Worm (Caenorhabditis elegans) whole organism, mixed stage, embryonic: Measurements from ENCODE around the gene C44B7.5.

Experiments
- M03D4.4 ChIP-seq: sonication (generic microtip); optimal IDR thresholded peaks from 2 replicates; lab custom pipeline; 2017; ENCODE audit warnings: mild to moderate bottlenecking, missing genetic modification characterization, missing compliant biosample characterization
- bed-3 ChIP-seq: fragments of 200-800 bp; sonication (Bioruptor generic); optimal IDR thresholded peaks from 3 replicates; lab custom pipeline; 2018; ENCODE audit warnings: mild to moderate bottlenecking, missing genetic modification characterization, moderate library complexity, missing compliant biosample characterization
- blmp-1 ChIP-seq: fragments of 150-350 bp; optimal IDR thresholded peaks from 2 replicates; lab custom pipeline; 2014; ENCODE audit warnings: missing biosample characterization, missing genetic modification characterization
- ceh-39 ChIP-seq: fragments of 150-350 bp; optimal IDR thresholded peaks from 2 replicates; lab custom pipeline; 2014; ENCODE audit warnings: missing biosample characterization, missing genetic modification characterization
- ceh-43 ChIP-seq: fragments of 200-800 bp; sonication (Bioruptor generic); optimal IDR thresholded peaks from 2 replicates; lab custom pipeline; 2018; ENCODE audit warnings: mild to moderate bottlenecking, missing genetic modification characterization, moderate library complexity, missing compliant biosample characterization
- ceh-83 ChIP-seq: fragments of 200-800 bp; sonication (Bioruptor generic); optimal IDR thresholded peaks from 2 replicates; lab custom pipeline; 2018; ENCODE audit warnings: mild to moderate bottlenecking, missing genetic modification characterization, missing compliant biosample characterization
- ces-1 ChIP-seq: fragments of 150-350 bp; optimal IDR thresholded peaks from 2 replicates; lab custom pipeline; 2014; ENCODE audit warnings: missing biosample characterization, missing genetic modification reagents, missing genetic modification characterization
- cnd-1 ChIP-seq: fragments of 200-800 bp; sonication (Bioruptor generic); optimal IDR thresholded peaks from 2 replicates; lab custom pipeline; 2018; ENCODE audit warnings: mild to moderate bottlenecking, missing genetic modification characterization, missing compliant biosample characterization
- drap-1 ChIP-seq: fragments of 200-800 bp; sonication (Bioruptor generic); optimal IDR thresholded peaks from 3 replicates; lab custom pipeline; 2018; ENCODE audit warnings: mild to moderate bottlenecking, missing genetic modification characterization, missing compliant biosample characterization
- elt-3 ChIP-seq: fragments of 150-350 bp; optimal IDR thresholded peaks from 2 replicates; lab custom pipeline; 2014; ENCODE audit warnings: missing biosample characterization, missing genetic modification characterization
- flh-1 ChIP-seq: fragments of 200-800 bp; sonication (Bioruptor generic); optimal IDR thresholded peaks from 2 replicates; lab custom pipeline; 2018; ENCODE audit warnings: mild to moderate bottlenecking, missing genetic modification characterization, moderate library complexity, missing compliant biosample characterization
- ham-2 ChIP-seq: fragments of 200-800 bp; sonication (Bioruptor generic); optimal IDR thresholded peaks from 2 replicates; lab custom pipeline; 2018; ENCODE audit warnings: mild to moderate bottlenecking, missing genetic modification characterization, missing compliant biosample characterization
- hlh-1 ChIP-seq: fragments of 150-350 bp; optimal IDR thresholded peaks from 2 replicates; lab custom pipeline; 2014; ENCODE audit warnings: missing biosample characterization, missing genetic modification reagents, missing genetic modification characterization
- lin-13 ChIP-seq: fragments of 150-350 bp; optimal IDR thresholded peaks from 2 replicates; lab custom pipeline; 2014; ENCODE audit warnings: missing biosample characterization, missing genetic modification characterization
- lin-32 ChIP-seq: fragments of 200-800 bp; sonication (Bioruptor generic); optimal IDR thresholded peaks from 2 replicates; lab custom pipeline; 2018; ENCODE audit warnings: mild to moderate bottlenecking, missing genetic modification characterization, missing compliant biosample characterization
- lsy-2 ChIP-seq: fragments of 150-350 bp; optimal IDR thresholded peaks from 2 replicates; lab custom pipeline; 2014; ENCODE audit warnings: missing biosample characterization, missing genetic modification characterization
- mep-1 ChIP-seq: fragments of 150-350 bp; optimal IDR thresholded peaks from 2 replicates; lab custom pipeline; 2017; ENCODE audit warnings: missing biosample characterization, missing genetic modification reagents, missing genetic modification characterization, inconsistent platforms
- mls-2 ChIP-seq: sonication (generic microtip); optimal IDR thresholded peaks from 2 replicates; lab custom pipeline; 2016; ENCODE audit warnings: mild to moderate bottlenecking, missing genetic modification characterization, moderate library complexity, missing compliant biosample characterization
- nhr-12 ChIP-seq: fragments of 150-350 bp; optimal IDR thresholded peaks from 2 replicates; lab custom pipeline; 2014; ENCODE audit warnings: missing biosample characterization, missing genetic modification characterization
- nhr-2 ChIP-seq: fragments of 150-350 bp; optimal IDR thresholded peaks from 2 replicates; lab custom pipeline; 2014; ENCODE audit warnings: missing biosample characterization, missing genetic modification characterization
- nhr-237 ChIP-seq: fragments of 150-350 bp; optimal IDR thresholded peaks from 2 replicates; lab custom pipeline; 2014; ENCODE audit warnings: missing biosample characterization, missing genetic modification characterization
- nhr-28 ChIP-seq: fragments of 150-350 bp; optimal IDR thresholded peaks from 2 replicates; lab custom pipeline; 2014; ENCODE audit warnings: missing biosample characterization, missing genetic modification characterization
- nhr-76 ChIP-seq: sonication (generic microtip); optimal IDR thresholded peaks from 2 replicates; lab custom pipeline; 2017; ENCODE audit warnings: missing biosample characterization, missing genetic modification characterization
- pha-4 ChIP-seq: fragments of 150-350 bp; optimal IDR thresholded peaks from 2 replicates; lab custom pipeline; 2018; ENCODE audit warnings: missing biosample characterization, missing genetic modification reagents, missing genetic modification characterization
- sem-2 ChIP-seq: fragments of 200-800 bp; sonication (Bioruptor generic); optimal IDR thresholded peaks from 2 replicates; lab custom pipeline; 2018; ENCODE audit warnings: mild to moderate bottlenecking, missing genetic modification characterization, missing compliant biosample characterization
- snpc-4 ChIP-seq: fragments of 150-350 bp; optimal IDR thresholded peaks from 2 replicates; lab custom pipeline; 2014; ENCODE audit warnings: missing biosample characterization, missing genetic modification characterization
- sptf-1 ChIP-seq: sonication (generic microtip); optimal IDR thresholded peaks from 2 replicates; lab custom pipeline; 2017; ENCODE audit warnings: mild to moderate bottlenecking, missing genetic modification characterization, moderate library complexity, missing compliant biosample characterization
- tbx-8 ChIP-seq: fragments of 200-800 bp; sonication (Bioruptor generic); optimal IDR thresholded peaks from 2 replicates; lab custom pipeline; 2018; ENCODE audit warnings: mild to moderate bottlenecking, missing genetic modification characterization, moderate library complexity, missing compliant biosample characterization
- unc-120 ChIP-seq: sonication (generic microtip); optimal IDR thresholded peaks from 2 replicates; lab custom pipeline; 2017; ENCODE audit warnings: missing genetic modification characterization, missing compliant biosample characterization; ENCODE audit not compliant: poor library complexity, severe bottlenecking
- unc-62 ChIP-seq: fragments of 150-350 bp; optimal IDR thresholded peaks from 2 replicates; lab custom pipeline; 2014; ENCODE audit warnings: missing biosample characterization, missing genetic modification reagents, missing genetic modification characterization
- zip-8 ChIP-seq: fragments of 150-350 bp; optimal IDR thresholded peaks from 2 replicates; lab custom pipeline; 2014; ENCODE audit warnings: missing biosample characterization, missing genetic modification characterization
- ztf-11 ChIP-seq: fragments of 150-350 bp; optimal IDR thresholded peaks from 2 replicates; lab custom pipeline; 2014; ENCODE audit warnings: missing biosample characterization, missing genetic modification characterization

C44B7.5 gene

ce11 chrII:6836762-6837566, 35.4 kb downstream of the C44B7.5 start:
- peak; percentile 9 for TF ChIP-seq blmp-1 (tag; lab: Kevin White, UChicago)
- TF ChIP-seq lin-32 (GFP tag; lab: Kevin White, UChicago) = peak; percentile 2
- TF ChIP-seq lsy-2 (tag; lab: Kevin White, UChicago) = no peak
- peak; percentile 61 for TF ChIP-seq pha-4 (tag; lab: Kevin White, UChicago)
- TF ChIP-seq, all 35 proteins: peak for 3

- TF ChIP-seq nhr-28 (tag; lab: Kevin White, UChicago) (no peak), lsy-2 (tag; lab: Kevin White, UChicago) (peak; percentile 9), nhr-2 (tag; lab: Kevin White, UChicago) (no peak), unc-62 (GFP tag; lab: Kevin White, UChicago) (peak; percentile 55), ces-1 (GFP tag; lab: Kevin White, UChicago) (peak; percentile 43), elt-3 (tag; lab: Kevin White, UChicago) (no peak), hlh-1 (tag; lab: Kevin White, UChicago) (peak; percentile 33), pha-4 (tag; lab: Kevin White, UChicago) (peak; percentile 27)
Measured at ce11 chrII:6835972-6836595, 36.3 kb downstream of the C44B7.5 start.

ce11 chrII:6835500-6835899, 36.9 kb downstream of the C44B7.5 start:
- TF ChIP-seq ceh-83 (peak; percentile 35), snpc-4 (no peak), ces-1 (GFP tag; lab: Kevin White, UChicago) (peak; percentile 97), nhr-2 (tag; lab: Kevin White, UChicago) (peak; percentile 40), ceh-39 (tag; lab: Kevin White, UChicago) (peak; percentile 24), ceh-43 (GFP tag; lab: Kevin White, UChicago) (no peak), unc-62 (GFP tag; lab: Kevin White, UChicago) (peak; percentile 91), mls-2 (tag; lab: Kevin White, UChicago) (no peak), bed-3 (GFP tag; lab: Kevin White, UChicago) (no peak), hlh-1 (tag; lab: Kevin White, UChicago) (no peak), nhr-237 (no peak), sptf-1 (no peak), tbx-8 (no peak), nhr-12 (tag; lab: Kevin White, UChicago) (no peak), pha-4 (tag; lab: Kevin White, UChicago) (no peak)

- TF ChIP-seq ces-1 (GFP tag; lab: Kevin White, UChicago) (peak; percentile 5), hlh-1 (tag; lab: Kevin White, UChicago) (no peak), lin-13 (tag; lab: Kevin White, UChicago) (no peak), sptf-1 (peak; percentile 12), tbx-8 (no peak)
Measured at ce11 chrII:6834582-6835058, 37.8 kb downstream of the C44B7.5 start, which contains the start of gene egl-27. egl-27 (plus strand) TSS chrII:6835008.

ce11 chrII:6833781-6834339, 38.5 kb downstream of the C44B7.5 start:
- TF ChIP-seq snpc-4 (no peak), drap-1 (peak; percentile 38), cnd-1 (tag; lab: Kevin White, UChicago) (peak; percentile 12), mls-2 (tag; lab: Kevin White, UChicago) (peak; percentile 35)

ce11 chrII:6832695-6833389, 39.6 kb downstream of the C44B7.5 start:
- TF ChIP-seq ceh-83 (no peak), lin-32 (GFP tag; lab: Kevin White, UChicago) (no peak), M03D4.4 (tag; lab: Kevin White, UChicago) (no peak), mep-1 (tag; lab: Kevin White, UChicago) (peak; percentile 2), cnd-1 (tag; lab: Kevin White, UChicago) (no peak), bed-3 (GFP tag; lab: Kevin White, UChicago) (no peak), ham-2 (GFP tag; lab: Kevin White, UChicago) (peak; percentile 86), sem-2 (GFP tag; lab: Kevin White, UChicago) (no peak), blmp-1 (tag; lab: Kevin White, UChicago) (no peak), unc-62 (GFP tag; lab: Kevin White, UChicago) (peak; percentile 30), tbx-8 (no peak), nhr-237 (no peak), ceh-39 (tag; lab: Kevin White, UChicago) (no peak), unc-120 (tag; lab: Kevin White, UChicago) (peak; percentile 28), ztf-11 (no peak), lin-13 (tag; lab: Kevin White, UChicago) (no peak), flh-1 (no peak), mls-2 (tag; lab: Kevin White, UChicago) (no peak), zip-8 (tag; lab: Kevin White, UChicago) (no peak), nhr-2 (tag; lab: Kevin White, UChicago) (no peak), drap-1 (no peak), elt-3 (tag; lab: Kevin White, UChicago) (no peak), sptf-1 (no peak), pha-4 (tag; lab: Kevin White, UChicago) (no peak), nhr-12 (tag; lab: Kevin White, UChicago) (no peak), nhr-76 (tag; lab: Kevin White, UChicago) (no peak)
